Fruit fly (Drosophila melanogaster): ENCODE data around the gene CG42537.

Gene CG42537

DNA sequence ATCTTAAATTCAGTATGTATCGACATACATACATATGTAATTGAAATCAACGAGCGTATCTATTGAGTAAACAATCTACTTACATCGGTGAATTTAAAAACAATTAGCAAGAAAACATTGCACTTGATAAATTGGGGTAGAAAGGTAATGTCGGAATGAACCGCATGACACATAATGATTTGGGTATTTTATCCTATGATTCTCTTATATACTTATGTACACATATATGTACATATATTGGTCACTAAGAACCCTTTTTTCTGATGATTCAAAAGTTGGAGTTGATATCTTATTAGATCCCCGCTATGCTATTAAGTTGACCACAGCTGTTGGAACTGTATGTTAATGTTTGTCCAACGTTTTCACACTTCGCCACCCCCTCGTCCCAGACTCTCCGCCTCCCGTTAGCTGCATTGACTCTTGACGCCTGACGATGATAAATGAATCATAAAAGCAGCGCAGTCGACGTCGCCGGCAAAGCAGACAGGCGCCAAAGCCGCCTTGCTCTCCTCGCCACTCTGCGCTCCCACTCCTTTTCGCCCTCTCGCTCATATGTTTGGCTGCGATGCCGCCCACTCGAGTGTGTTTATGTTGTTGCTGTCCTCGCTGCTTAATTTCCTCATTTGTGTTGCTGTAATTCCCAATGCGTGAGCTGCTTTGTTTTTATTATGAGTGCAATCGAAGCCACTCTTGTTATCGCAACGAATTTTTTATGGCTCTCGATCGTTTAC lies 24.5 kb upstream of the CG42537 start (continued):
- no peak for TF ChIP-seq CG15696 (tag; optimal IDR thresholded peaks at IDR 0.05)
- no peak for TF ChIP-seq CG8290 (GFP tag; optimal IDR thresholded peaks at IDR 0.05)
- TF ChIP-seq CG8290 (tag; optimal IDR thresholded peaks at IDR 0.05) = no peak
- no peak for TF ChIP-seq jigr1 (GFP tag; IDR thresholded peaks at IDR 0.05)
- peak; percentile 15 for TF ChIP-seq CG13296 (GFP tag; optimal IDR thresholded peaks at IDR 0.05)
- no peak for TF ChIP-seq CG5953 (GFP tag; IDR thresholded peaks at IDR 0.05)
- TF ChIP-seq Med (GFP tag) = peak; percentile 54
- TF ChIP-seq ase (GFP tag; IDR thresholded peaks at IDR 0.05) = no peak
- peak in 1 of 2 experiments; percentile 37 for TF ChIP-seq Trl (optimal IDR thresholded peaks at IDR 0.05)
- TF ChIP-seq Trl (GFP tag; optimal IDR thresholded peaks at IDR 0.05) = no peak
- TF ChIP-seq CG17361 (GFP tag; IDR thresholded peaks at IDR 0.05) = peak; percentile 49; the same call in 2 of the 3 replicates
- TF ChIP-seq danr (GFP tag; IDR thresholded peaks at IDR 0.05) = no peak
- no peak for TF ChIP-seq Spps (tag; optimal IDR thresholded peaks at IDR 0.05)
- TF ChIP-seq ssp (GFP tag; IDR thresholded peaks at IDR 0.05) = no peak
- no peak for TF ChIP-seq CG6683 (GFP tag; optimal IDR thresholded peaks at IDR 0.05)
- no peak for TF ChIP-seq vnd (GFP tag; IDR thresholded peaks at IDR 0.05; ENCODE audit: partially characterized antibody)
- no peak for TF ChIP-seq CG3407 (GFP tag; optimal IDR thresholded peaks at IDR 0.05)
- TF ChIP-seq Adf1 (GFP tag; IDR thresholded peaks at IDR 0.05) = peak; percentile 83
- no peak for TF ChIP-seq p53 (GFP tag; optimal IDR thresholded peaks at IDR 0.05)
- TF ChIP-seq CG7357 (GFP tag; IDR thresholded peaks at IDR 0.05) = no peak
- no peak for TF ChIP-seq Hmr (GFP tag; optimal IDR thresholded peaks at IDR 0.05)
- peak; percentile 10 for TF ChIP-seq Nf-YB (GFP tag; optimal IDR thresholded peaks at IDR 0.05)
- no peak for TF ChIP-seq CG7963 (GFP tag; IDR thresholded peaks at IDR 0.05; ENCODE audit: partially characterized antibody)
- TF ChIP-seq stc (GFP tag; IDR thresholded peaks at IDR 0.05) = 0 out of 2 replicates have a peak, but pooled peaks have one; percentile 10
- TF ChIP-seq crc (GFP tag; optimal IDR thresholded peaks at IDR 0.05) = no peak
- TF ChIP-seq B-H1 (GFP tag; IDR thresholded peaks at IDR 0.05) = no peak; the same call in 2 of the 3 replicates
- TF ChIP-seq fd3F (GFP tag; optimal IDR thresholded peaks at IDR 0.05) = no peak
- no peak for TF ChIP-seq gcm2 (GFP tag; optimal IDR thresholded peaks at IDR 0.05)
- no peak for TF ChIP-seq CG2889 (GFP tag; IDR thresholded peaks at IDR 0.05)
- TF ChIP-seq zf30C (GFP tag; optimal IDR thresholded peaks at IDR 0.05) = no peak
- no peak for TF ChIP-seq CG10654 (GFP tag; optimal IDR thresholded peaks at IDR 0.05)
- no peak for TF ChIP-seq CG8359 (GFP tag; optimal IDR thresholded peaks at IDR 0.05; ENCODE audit: borderline replicate concordance)
- TF ChIP-seq CG11247 (GFP tag; IDR thresholded peaks at IDR 0.05) = no peak
- TF ChIP-seq CG9727 (GFP tag; optimal IDR thresholded peaks at IDR 0.05) = peak; percentile 7
- TF ChIP-seq Dad (GFP tag; optimal IDR thresholded peaks at IDR 0.05) = no peak
- TF ChIP-seq lmd (GFP tag; IDR thresholded peaks at IDR 0.05) = 0 out of 2 replicates have a peak, but pooled peaks have one; percentile 7
- TF ChIP-seq CG17568 (GFP tag; optimal IDR thresholded peaks at IDR 0.05) = peak; percentile 7
- no peak for TF ChIP-seq bbx (GFP tag; IDR thresholded peaks at IDR 0.05; ENCODE audit: partially characterized antibody)
- no peak for TF ChIP-seq bowl (GFP tag; IDR thresholded peaks at IDR 0.05)
- TF ChIP-seq BEAF-32 (GFP tag; optimal IDR thresholded peaks at IDR 0.05) = no peak
- no peak for TF ChIP-seq CG15479 (GFP tag; optimal IDR thresholded peaks at IDR 0.05)
- no peak for TF ChIP-seq sob (GFP tag; IDR thresholded peaks at IDR 0.05)
- TF ChIP-seq az2 (GFP tag; optimal IDR thresholded peaks at IDR 0.05) = peak; percentile 25
- TF ChIP-seq CG4404 (GFP tag; IDR thresholded peaks at IDR 0.05) = no peak
- no peak for TF ChIP-seq scrt (GFP tag; optimal IDR thresholded peaks at IDR 0.05)
- TF ChIP-seq CG1233 (GFP tag; optimal IDR thresholded peaks at IDR 0.05) = peak; percentile 29
- no peak for TF ChIP-seq CG7786 (GFP tag; optimal IDR thresholded peaks at IDR 0.05)
- TF ChIP-seq tio (GFP tag; optimal IDR thresholded peaks at IDR 0.05) = no peak
- peak; percentile 60 for TF ChIP-seq CG7839 (tag; optimal IDR thresholded peaks at IDR 0.05)
- peak; percentile 9 for TF ChIP-seq unpg (GFP tag; optimal IDR thresholded peaks at IDR 0.05)
- TF ChIP-seq ap (GFP tag; IDR thresholded peaks at IDR 0.05) = 0 out of 2 replicates have a peak, but pooled peaks have one; percentile 29

Data from whole organism, embryonic.